Fruit fly (Drosophila melanogaster) whole organism, embryonic: ENCODE results near the gene kel.

Experiments
- Asciz ChIP-seq: fragments of 200-800 bp; sonication (Bioruptor generic); optimal IDR thresholded peaks from 2 replicates; lab custom pipeline; 2017; ENCODE audit warnings: missing biosample characterization, mild to moderate bottlenecking, missing genetic modification characterization, missing genetic modification reagents
- CG14965 ChIP-seq: fragments of 200-800 bp; sonication (Bioruptor generic); optimal IDR thresholded peaks from 2 replicates; lab custom pipeline; 2016; ENCODE audit warnings: missing biosample characterization, missing genetic modification characterization, borderline replicate concordance
- CG15073 ChIP-seq: fragments of 200-800 bp; sonication (Bioruptor generic); optimal IDR thresholded peaks from 2 replicates; lab custom pipeline; 2016; ENCODE audit warnings: missing biosample characterization, missing genetic modification characterization
- CG17361 ChIP-seq: fragments of 200-800 bp; sonication (Bioruptor generic); IDR thresholded peaks from 3 replicates; pipeline ENCODE4 v1.3.6; 2022; ENCODE audit warnings: missing biosample characterization, missing genetic modification characterization
- CG17568 ChIP-seq: fragments of 200-800 bp; sonication (Bioruptor generic); optimal IDR thresholded peaks from 2 replicates; lab custom pipeline; 2018; ENCODE audit warnings: missing biosample characterization, mild to moderate bottlenecking, missing genetic modification characterization, moderate library complexity
- CG30020 ChIP-seq: fragments of 200-800 bp; optimal IDR thresholded peaks from 2 replicates; lab custom pipeline; 2019; ENCODE audit warnings: missing biosample characterization, mild to moderate bottlenecking, missing genetic modification characterization, moderate library complexity
- CG3847 ChIP-seq: fragments of 200-800 bp; sonication (Bioruptor generic); IDR thresholded peaks from 2 replicates; pipeline ENCODE4 v1.3.6; 2022; ENCODE audit warnings: missing biosample characterization, missing genetic modification characterization
- CG8924 ChIP-seq: fragments of 200-800 bp; optimal IDR thresholded peaks from 3 replicates; lab custom pipeline; 2019; ENCODE audit warnings: missing biosample characterization, mild to moderate bottlenecking, missing genetic modification characterization, moderate library complexity
- CG9437 ChIP-seq: fragments of 200-800 bp; sonication (Bioruptor generic); optimal IDR thresholded peaks from 2 replicates; lab custom pipeline; 2018; ENCODE audit warnings: missing biosample characterization, mild to moderate bottlenecking, missing genetic modification characterization
- CkIIα-i1 ChIP-seq: fragments of 200-800 bp; sonication (Bioruptor generic); IDR thresholded peaks from 2 replicates; pipeline ENCODE4 v1.3.6; 2022; ENCODE audit warnings: missing biosample characterization, missing genetic modification characterization
- D ChIP-seq, 2 experiments: fragments of 200-800 bp in 1 of 2; fragments of >200 bp in 1 of 2; sonication (Bioruptor generic) in 1 of 2; optimal IDR thresholded peaks; 2 replicates in 1 of 2; 3 replicates in 1 of 2; lab custom pipeline; 2017; ENCODE audit warnings: mild to moderate bottlenecking in 1 of 2, missing biosample characterization in 1 of 2, missing genetic modification characterization in 1 of 2, missing genetic modification reagents in 1 of 2
- D19A ChIP-seq: fragments of 200-800 bp; optimal IDR thresholded peaks from 3 replicates; lab custom pipeline; 2019; ENCODE audit warnings: missing biosample characterization, mild to moderate bottlenecking, missing genetic modification characterization, moderate library complexity
- E2f1 ChIP-seq: fragments of 200-800 bp; sonication (Bioruptor generic); IDR thresholded peaks from 2 replicates; pipeline ENCODE4 v1.3.6; 2022; ENCODE audit warnings: missing biosample characterization, missing genetic modification characterization
- Hr3 ChIP-seq: fragments of 200-800 bp; sonication (Bioruptor generic); optimal IDR thresholded peaks from 3 replicates; lab custom pipeline; 2016; ENCODE audit warnings: missing biosample characterization, missing genetic modification characterization
- Kr ChIP-seq: fragments of 200-800 bp; sonication (Bioruptor generic); optimal IDR thresholded peaks from 2 replicates; lab custom pipeline; 2017; ENCODE audit warnings: missing biosample characterization, mild to moderate bottlenecking, missing genetic modification characterization
- Lhr ChIP-seq: fragments of 200-800 bp; sonication (Bioruptor generic); optimal IDR thresholded peaks from 3 replicates; lab custom pipeline; 2017; ENCODE audit warnings: mild to moderate bottlenecking, missing biosample characterization, missing genetic modification reagents, missing genetic modification characterization
- Mes4 ChIP-seq: fragments of 200-800 bp; sonication (Bioruptor generic); optimal IDR thresholded peaks from 2 replicates; lab custom pipeline; 2016; ENCODE audit warnings: missing biosample characterization, missing genetic modification characterization
- Six4 ChIP-seq: fragments of 200-800 bp; sonication (Bioruptor generic); optimal IDR thresholded peaks from 2 replicates; lab custom pipeline; 2016; ENCODE audit warnings: missing biosample characterization, missing genetic modification characterization
- Tbp ChIP-seq: fragments of >200 bp; optimal IDR thresholded peaks from 2 replicates; lab custom pipeline; 2018; ENCODE audit warnings: missing biosample characterization, missing genetic modification characterization
- Xrp1 ChIP-seq: fragments of 200-800 bp; sonication (Bioruptor generic); IDR thresholded peaks from 2 replicates; pipeline ENCODE4 v1.3.6; 2022; ENCODE audit warnings: missing biosample characterization, missing genetic modification characterization
- ci ChIP-seq: fragments of 200-800 bp; sonication (Bioruptor generic); IDR thresholded peaks from 3 replicates; pipeline ENCODE4 v1.3.6; 2022; ENCODE audit warnings: missing biosample characterization, missing genetic modification characterization
- cwo ChIP-seq: fragments of 200-800 bp; sonication (Bioruptor generic); optimal IDR thresholded peaks from 3 replicates; lab custom pipeline; 2017; ENCODE audit warnings: missing biosample characterization, missing genetic modification characterization, mild to moderate bottlenecking, moderate library complexity, missing genetic modification reagents
- ems ChIP-seq: fragments of 200-800 bp; sonication (Bioruptor generic); optimal IDR thresholded peaks from 3 replicates; lab custom pipeline; 2016; ENCODE audit warnings: missing biosample characterization, missing genetic modification characterization
- ewg ChIP-seq: fragments of 200-800 bp; sonication (Bioruptor generic); optimal IDR thresholded peaks from 3 replicates; lab custom pipeline; 2017; ENCODE audit warnings: mild to moderate bottlenecking, missing biosample characterization, missing genetic modification reagents, missing genetic modification characterization
- fd64A ChIP-seq: fragments of 200-800 bp; sonication (Bioruptor generic); optimal IDR thresholded peaks from 3 replicates; lab custom pipeline; 2018; ENCODE audit warnings: missing biosample characterization, mild to moderate bottlenecking, missing genetic modification characterization
- grn ChIP-seq: fragments of 200-800 bp; sonication (Bioruptor generic); optimal IDR thresholded peaks from 3 replicates; lab custom pipeline; 2017; ENCODE audit warnings: missing biosample characterization, missing genetic modification characterization
- gro ChIP-seq: fragments of 200-800 bp; sonication (Bioruptor generic); optimal IDR thresholded peaks from 2 replicates; lab custom pipeline; 2016; ENCODE audit warnings: missing biosample characterization, missing genetic modification characterization
- inv ChIP-seq: fragments of 200-800 bp; sonication (Bioruptor generic); IDR thresholded peaks from 2 replicates; pipeline ENCODE4 v1.3.6; 2022; ENCODE audit warnings: missing biosample characterization, missing genetic modification characterization; ENCODE audit not compliant: partially characterized antibody
- mirr ChIP-seq: fragments of 200-800 bp; sonication (Bioruptor generic); optimal IDR thresholded peaks from 3 replicates; lab custom pipeline; 2018; ENCODE audit warnings: missing biosample characterization, mild to moderate bottlenecking, missing genetic modification characterization
- mld ChIP-seq: fragments of 200-800 bp; sonication (Bioruptor generic); IDR thresholded peaks from 3 replicates; pipeline ENCODE4 v1.3.6; 2022; ENCODE audit warnings: missing biosample characterization, missing genetic modification characterization; ENCODE audit not compliant: partially characterized antibody
- nerfin-2 ChIP-seq: fragments of 200-800 bp; sonication (Bioruptor generic); IDR thresholded peaks from 2 replicates; pipeline ENCODE4 v1.3.6; 2022; ENCODE audit warnings: missing biosample characterization, missing genetic modification characterization; ENCODE audit not compliant: partially characterized antibody
- org-1 ChIP-seq: fragments of 200-800 bp; sonication (Bioruptor generic); optimal IDR thresholded peaks from 2 replicates; lab custom pipeline; 2017; ENCODE audit warnings: missing biosample characterization, missing genetic modification characterization
- pzg ChIP-seq: fragments of 200-800 bp; sonication (Bioruptor generic); optimal IDR thresholded peaks from 3 replicates; lab custom pipeline; 2018; ENCODE audit warnings: missing biosample characterization, mild to moderate bottlenecking, missing genetic modification characterization, moderate library complexity
- scrt ChIP-seq: fragments of 200-800 bp; sonication (Bioruptor generic); optimal IDR thresholded peaks from 2 replicates; lab custom pipeline; 2018; ENCODE audit warnings: missing biosample characterization, mild to moderate bottlenecking, missing genetic modification characterization, moderate library complexity
- sima ChIP-seq: fragments of 200-800 bp; sonication (Bioruptor generic); optimal IDR thresholded peaks from 2 replicates; lab custom pipeline; 2016; ENCODE audit warnings: missing biosample characterization, missing genetic modification characterization
- sna ChIP-seq: fragments of 200-800 bp; sonication (Bioruptor generic); IDR thresholded peaks from 2 replicates; pipeline ENCODE4 v1.3.6; 2022; ENCODE audit warnings: missing biosample characterization, missing genetic modification characterization; ENCODE audit not compliant: partially characterized antibody
- sob ChIP-seq: fragments of 200-800 bp; sonication (Bioruptor generic); IDR thresholded peaks from 2 replicates; pipeline ENCODE4 v1.3.6; 2022; ENCODE audit warnings: missing biosample characterization, missing genetic modification characterization
- stc ChIP-seq: fragments of 200-800 bp; sonication (Bioruptor generic); IDR thresholded peaks from 2 replicates; pipeline ENCODE4 v1.3.6; 2022; ENCODE audit warnings: missing biosample characterization, missing genetic modification characterization
- tin ChIP-seq: fragments of 200-800 bp; sonication (Bioruptor generic); optimal IDR thresholded peaks from 3 replicates; lab custom pipeline; 2016; ENCODE audit warnings: missing biosample characterization, missing genetic modification characterization
- tio ChIP-seq: fragments of 200-800 bp; sonication (Bioruptor generic); optimal IDR thresholded peaks from 2 replicates; lab custom pipeline; 2017; ENCODE audit warnings: missing biosample characterization, missing genetic modification characterization, inconsistent platforms
- vnd ChIP-seq: fragments of 200-800 bp; sonication (Bioruptor generic); IDR thresholded peaks from 3 replicates; pipeline ENCODE4 v1.3.6; 2022; ENCODE audit warnings: missing biosample characterization, missing genetic modification characterization; ENCODE audit not compliant: partially characterized antibody
- zen ChIP-seq: fragments of 200-800 bp; sonication (Bioruptor generic); optimal IDR thresholded peaks from 3 replicates; lab custom pipeline; 2018; ENCODE audit warnings: missing biosample characterization, mild to moderate bottlenecking, missing genetic modification characterization, moderate library complexity
- zen2 ChIP-seq: fragments of 200-800 bp; sonication (Bioruptor generic); IDR thresholded peaks from 3 replicates; pipeline ENCODE4 v1.3.6; 2022; ENCODE audit warnings: missing biosample characterization, missing genetic modification characterization; ENCODE audit not compliant: partially characterized antibody

The kel gene

DNA sequence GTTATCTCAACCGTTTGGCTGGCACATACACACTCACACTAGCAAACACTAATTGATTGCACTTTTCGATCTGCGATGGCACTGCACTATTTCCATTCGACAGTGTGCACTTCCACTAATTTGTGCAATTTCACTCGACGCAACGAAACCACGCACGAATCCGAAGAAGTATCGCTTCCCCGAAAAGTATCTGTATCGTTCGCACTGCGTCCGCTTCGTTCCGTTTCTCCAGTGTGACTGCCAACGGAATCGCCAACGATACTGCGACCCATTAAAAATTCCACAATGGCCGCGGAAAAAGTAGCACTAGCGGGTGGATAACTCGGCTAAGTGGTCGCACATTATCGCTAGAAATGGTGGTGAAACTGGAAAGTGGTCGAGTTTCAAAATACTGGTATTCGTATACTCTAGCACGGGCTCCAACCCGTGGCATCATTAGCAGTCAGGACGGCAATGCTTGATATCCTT, 14.3 kb upstream of the kel start, which contains the start of gene Socs36E (continued):
- TF ChIP-seq Lhr (GFP tag; lab: Kevin White, UChicago) (peak; percentile 99), grn (GFP tag; lab: Kevin White, UChicago) (no peak), zen2 (no peak; the same call in 2 of the 3 replicates), Six4 (GFP tag; lab: Kevin White, UChicago) (no peak), CG9437 (GFP tag; lab: Kevin White, UChicago) (peak; percentile 7), pzg (GFP tag; lab: Kevin White, UChicago) (peak; percentile 100), CG30020 (no peak), org-1 (GFP tag; lab: Kevin White, UChicago) (peak; percentile 5), D19A (no peak), sob (GFP tag; lab: Robert Waterston, UW) (peak; percentile 54; the same call in 1 of the 2 replicates), ci (no peak; the same call in 1 of the 3 replicates), nerfin-2 (0 out of 2 replicates have a peak, but pooled peaks have one; percentile 12), Kr (no peak), E2f1 (GFP tag; lab: Robert Waterston, UW) (no peak), Asciz (no peak), CG15073 (no peak), ewg (no peak), CG17568 (GFP tag; lab: Kevin White, UChicago) (no peak), CkIIα-i1 (no peak), D (optimal IDR thresholded peaks at IDR 0.05; lab: Kevin White, UChicago) (no peak), D (GFP tag; optimal IDR thresholded peaks at IDR 0.05; lab: Kevin White, UChicago) (no peak), cwo (GFP tag; lab: Kevin White, UChicago) (no peak), CG3847 (GFP tag; lab: Robert Waterston, UW) (peak; percentile 77), inv (GFP tag; lab: Robert Waterston, UW) (peak; percentile 42; the same call in 1 of the 2 replicates), sima (no peak), Tbp (GFP tag; lab: Kevin White, UChicago) (peak; percentile 27), sna (GFP tag; lab: Robert Waterston, UW) (peak; percentile 27; the same call in 1 of the 2 replicates), CG17361 (GFP tag; lab: Robert Waterston, UW) (no peak), CG14965 (GFP tag; lab: Kevin White, UChicago) (no peak), zen (tag; lab: Kevin White, UChicago) (peak; percentile 95), gro (GFP tag; lab: Kevin White, UChicago) (peak; percentile 56), vnd (GFP tag; lab: Robert Waterston, UW) (no peak), stc (no peak), mld (GFP tag; lab: Robert Waterston, UW) (no peak), CG8924 (tag; lab: Kevin White, UChicago) (peak; percentile 55), scrt (GFP tag; lab: Kevin White, UChicago) (no peak), mirr (peak; percentile 39), Mes4 (GFP tag; lab: Kevin White, UChicago) (peak; percentile 26), fd64A (GFP tag; lab: Kevin White, UChicago) (no peak), ems (no peak), tin (GFP tag; lab: Kevin White, UChicago) (peak; percentile 15), Hr3 (GFP tag; lab: Kevin White, UChicago) (peak; percentile 97), Xrp1 (GFP tag; lab: Robert Waterston, UW) (no peak), tio (GFP tag; lab: Kevin White, UChicago) (no peak)
